Fruit fly (Drosophila melanogaster): ENCODE measurements around the gene Reepl1.

- TF ChIP-seq CG12768 (GFP tag; optimal IDR thresholded peaks at IDR 0.05) (no peak), Clk (GFP tag; optimal IDR thresholded peaks at IDR 0.05) (no peak)
Observed at dm6 chrX:11523921-11524320, 48.6 kb upstream of the Reepl1 start.
